Worm (Caenorhabditis elegans) whole organism, L2 larva: Measurements from ENCODE around the gene piga-1.

Source experiments
- C34F6.9 ChIP-seq: fragments of 150-350 bp; optimal IDR thresholded peaks from 2 replicates; lab custom pipeline; 2014; ENCODE audit warnings: missing biosample characterization, missing genetic modification characterization
- R02D3.7 ChIP-seq: fragments of 150-350 bp; optimal IDR thresholded peaks from 2 replicates; lab custom pipeline; 2014; ENCODE audit warnings: missing biosample characterization, missing genetic modification characterization
- Y55F3AM.14 ChIP-seq: fragments of 200-800 bp; sonication (Bioruptor generic); optimal IDR thresholded peaks from 2 replicates; lab custom pipeline; 2018; ENCODE audit warnings: mild to moderate bottlenecking, missing genetic modification characterization, missing compliant biosample characterization
- alr-1 ChIP-seq: fragments of 150-350 bp; optimal IDR thresholded peaks from 2 replicates; lab custom pipeline; 2014; ENCODE audit warnings: missing biosample characterization, missing genetic modification characterization
- aly-2 ChIP-seq: fragments of 150-350 bp; optimal IDR thresholded peaks from 2 replicates; lab custom pipeline; 2014; ENCODE audit warnings: missing biosample characterization, missing genetic modification characterization
- ama-1 ChIP-seq: fragments of 150-350 bp; optimal IDR thresholded peaks from 2 replicates; lab custom pipeline; 2018; ENCODE audit warnings: inconsistent platforms
- blmp-1 ChIP-seq: sonication (generic microtip); optimal IDR thresholded peaks from 2 replicates; lab custom pipeline; 2017; ENCODE audit warnings: missing genetic modification characterization, mild to moderate bottlenecking, missing compliant biosample characterization, antibody characterized with exemption, moderate library complexity; ENCODE audit not compliant: insufficient read depth
- ceh-16 ChIP-seq: fragments of 150-350 bp; optimal IDR thresholded peaks from 2 replicates; lab custom pipeline; 2014; ENCODE audit warnings: missing biosample characterization, missing genetic modification characterization
- dmd-4 ChIP-seq: sonication (generic microtip); optimal IDR thresholded peaks from 2 replicates; lab custom pipeline; 2017; ENCODE audit warnings: missing biosample characterization, missing genetic modification characterization
- egl-27 ChIP-seq: sonication (generic microtip); optimal IDR thresholded peaks from 3 replicates; lab custom pipeline; 2017; ENCODE audit warnings: missing biosample characterization, missing genetic modification reagents, missing genetic modification characterization
- elt-1 ChIP-seq: fragments of 150-350 bp; optimal IDR thresholded peaks from 2 replicates; lab custom pipeline; 2014; ENCODE audit warnings: missing biosample characterization, missing genetic modification characterization
- elt-3 ChIP-seq: sonication (generic microtip); optimal IDR thresholded peaks from 2 replicates; lab custom pipeline; 2017; ENCODE audit warnings: missing biosample characterization, missing genetic modification characterization
- fos-1 ChIP-seq: fragments of 150-350 bp; optimal IDR thresholded peaks from 2 replicates; lab custom pipeline; 2014; ENCODE audit warnings: missing biosample characterization, missing genetic modification characterization
- gmeb-1 ChIP-seq: fragments of 150-350 bp; optimal IDR thresholded peaks from 2 replicates; lab custom pipeline; 2014; ENCODE audit warnings: missing biosample characterization, missing genetic modification characterization
- lin-11 ChIP-seq: fragments of 150-350 bp; sonication (generic microtip); optimal IDR thresholded peaks from 2 replicates; lab custom pipeline; 2014; ENCODE audit warnings: missing biosample characterization, missing genetic modification characterization, inconsistent platforms, mixed read lengths
- lin-13 ChIP-seq: fragments of 150-350 bp; optimal IDR thresholded peaks from 2 replicates; lab custom pipeline; 2014; ENCODE audit warnings: missing biosample characterization, missing genetic modification reagents, missing genetic modification characterization
- lsy-2 ChIP-seq, 2 experiments: fragments of 150-350 bp in 1 of 2; sonication (generic microtip) in 1 of 2; optimal IDR thresholded peaks; 2 replicates each; lab custom pipeline; 2014 to 2017; ENCODE audit warnings: missing biosample characterization in 2 of 2, missing genetic modification characterization in 2 of 2
- mab-5 ChIP-seq: fragments of 150-350 bp; optimal IDR thresholded peaks from 2 replicates; lab custom pipeline; 2014; ENCODE audit warnings: missing biosample characterization, missing genetic modification characterization
- mbf-1 ChIP-seq: sonication (generic microtip); optimal IDR thresholded peaks from 2 replicates; lab custom pipeline; 2017; ENCODE audit warnings: missing biosample characterization, missing genetic modification characterization
- nhr-10 ChIP-seq: sonication (generic microtip); optimal IDR thresholded peaks from 2 replicates; lab custom pipeline; 2017; ENCODE audit warnings: missing biosample characterization, missing genetic modification characterization
- nhr-12 ChIP-seq: fragments of 150-350 bp; optimal IDR thresholded peaks from 2 replicates; lab custom pipeline; 2014; ENCODE audit warnings: missing biosample characterization, missing genetic modification characterization
- nhr-21 ChIP-seq: fragments of 150-350 bp; optimal IDR thresholded peaks from 2 replicates; lab custom pipeline; 2014; ENCODE audit warnings: missing biosample characterization, missing genetic modification characterization
- nhr-237 ChIP-seq: fragments of 150-350 bp; optimal IDR thresholded peaks from 2 replicates; lab custom pipeline; 2014; ENCODE audit warnings: missing biosample characterization, missing genetic modification characterization
- nhr-25 ChIP-seq: fragments of 150-350 bp; sonication (generic microtip); optimal IDR thresholded peaks from 3 replicates; lab custom pipeline; 2014; ENCODE audit warnings: missing biosample characterization, missing genetic modification characterization
- nhr-77 ChIP-seq: fragments of 150-350 bp; optimal IDR thresholded peaks from 2 replicates; lab custom pipeline; 2014; ENCODE audit warnings: missing biosample characterization, missing genetic modification characterization
- sma-9 ChIP-seq, 2 experiments: fragments of 150-350 bp in 1 of 2; sonication (generic microtip) in 1 of 2; optimal IDR thresholded peaks; 2 replicates each; lab custom pipeline; 2014 to 2016; ENCODE audit warnings: missing genetic modification characterization in 2 of 2, mild to moderate bottlenecking in 1 of 2, missing biosample characterization in 1 of 2, missing compliant biosample characterization in 1 of 2, missing genetic modification reagents in 1 of 2, moderate library complexity in 1 of 2
- snpc-4 ChIP-seq: fragments of 150-350 bp; optimal IDR thresholded peaks from 2 replicates; lab custom pipeline; 2014; ENCODE audit warnings: missing biosample characterization, missing genetic modification characterization
- unc-39 ChIP-seq: fragments of 150-350 bp; optimal IDR thresholded peaks from 2 replicates; lab custom pipeline; 2014; ENCODE audit warnings: missing biosample characterization, missing genetic modification characterization
- unc-55 ChIP-seq: fragments of 150-350 bp; sonication (generic microtip); optimal IDR thresholded peaks from 3 replicates; lab custom pipeline; 2014; ENCODE audit warnings: missing biosample characterization, missing genetic modification reagents, missing genetic modification characterization
- unc-62 ChIP-seq: fragments of 150-350 bp; optimal IDR thresholded peaks from 2 replicates; lab custom pipeline; 2014; ENCODE audit warnings: missing biosample characterization, missing genetic modification reagents, missing genetic modification characterization
- zag-1 ChIP-seq: fragments of 150-350 bp; optimal IDR thresholded peaks from 2 replicates; lab custom pipeline; 2014; ENCODE audit warnings: missing biosample characterization, missing genetic modification characterization
- ztf-11 ChIP-seq: sonication (generic microtip); optimal IDR thresholded peaks from 2 replicates; lab custom pipeline; 2017; ENCODE audit warnings: missing biosample characterization, missing genetic modification characterization

piga-1 gene

ce11 chrII:8616155-8616554 is 45.4 kb downstream of the piga-1 start:
- no peak for TF ChIP-seq unc-55 (GFP tag; lab: Kevin White, UChicago)

DNA sequence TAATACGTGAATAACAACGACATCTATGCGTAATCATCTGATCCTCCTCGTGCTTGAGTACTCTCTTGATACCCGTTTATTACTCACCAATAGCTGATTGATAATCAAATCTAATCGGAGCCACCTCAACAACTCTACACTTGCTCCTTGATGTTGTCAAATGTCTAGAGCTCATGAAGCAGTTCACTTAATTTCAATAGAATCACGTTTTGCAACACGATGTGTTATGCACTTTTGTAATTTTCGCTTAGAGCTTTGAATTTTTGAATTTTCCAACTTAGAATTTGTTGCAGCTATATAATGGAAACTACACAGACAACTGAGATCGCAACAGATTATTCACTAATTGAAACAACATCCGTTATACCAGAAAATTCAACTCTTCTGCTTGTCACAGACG is 49.0 kb downstream of the piga-1 start, which contains the start of gene T22C8.1:
Gene T22C8.1, plus strand, starts transcription at position 301 of the 400 bp plus-strand sequence.
- TF ChIP-seq nhr-12 (tag; lab: Kevin White, UChicago) (no peak), nhr-21 (tag; lab: Kevin White, UChicago) (no peak), unc-62 (no peak), R02D3.7 (tag; lab: Kevin White, UChicago) (no peak), nhr-77 (tag; lab: Kevin White, UChicago) (no peak), blmp-1 (tag; lab: Kevin White, UChicago) (no peak), C34F6.9 (tag; lab: Kevin White, UChicago) (no peak), unc-55 (GFP tag; lab: Kevin White, UChicago) (no peak), nhr-237 (tag; lab: Kevin White, UChicago) (no peak), lin-13 (GFP tag; lab: Kevin White, UChicago) (no peak), Y55F3AM.14 (GFP tag; lab: Kevin White, UChicago) (no peak), snpc-4 (no peak), nhr-25 (tag; lab: Kevin White, UChicago) (no peak), gmeb-1 (tag; lab: Kevin White, UChicago) (no peak), zag-1 (tag; lab: Kevin White, UChicago) (no peak), ceh-16 (tag; lab: Kevin White, UChicago) (no peak), aly-2 (tag; lab: Kevin White, UChicago) (no peak)

DNA sequence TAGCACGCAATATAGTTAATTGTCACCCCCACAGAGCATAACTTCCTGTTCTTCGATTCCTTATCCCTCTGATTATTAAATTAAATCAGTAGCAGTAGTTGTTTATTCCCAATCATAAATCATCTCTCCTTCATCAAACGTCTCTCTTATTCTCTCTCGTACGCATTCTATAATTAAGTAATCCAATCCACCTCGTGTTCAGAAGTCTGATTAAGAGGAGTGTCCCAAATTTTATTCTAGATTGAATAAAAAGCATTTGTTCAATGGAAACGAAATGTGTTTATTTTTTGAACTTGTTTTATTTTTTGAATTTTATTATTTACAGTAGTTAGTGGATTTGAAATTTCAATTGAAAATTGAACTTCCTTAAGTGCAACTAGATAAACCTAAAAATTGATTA is 50.2 kb downstream of the piga-1 start:
- TF ChIP-seq lin-11 = no peak
- no peak for TF ChIP-seq nhr-12 (tag; lab: Kevin White, UChicago)
- no peak for TF ChIP-seq blmp-1 (tag; lab: Kevin White, UChicago)
- TF ChIP-seq ama-1 (lab: Kevin White, UChicago) = no peak
- TF ChIP-seq R02D3.7 (tag; lab: Kevin White, UChicago) = no peak
- TF ChIP-seq mab-5 (tag; lab: Kevin White, UChicago) = no peak
- TF ChIP-seq nhr-21 (tag; lab: Kevin White, UChicago) = no peak
- no peak for TF ChIP-seq mbf-1 (tag; lab: Kevin White, UChicago)
- TF ChIP-seq sma-9 (GFP tag; optimal IDR thresholded peaks at IDR 0.05; lab: Kevin White, UChicago) = no peak
- no peak for TF ChIP-seq sma-9 (tag; optimal IDR thresholded peaks at IDR 0.05; lab: Kevin White, UChicago)
- no peak for TF ChIP-seq lin-13 (GFP tag; lab: Kevin White, UChicago)
- no peak for TF ChIP-seq lsy-2 (tag; optimal IDR thresholded peaks at IDR 0.05; lab: Kevin White, UChicago)
- no peak for TF ChIP-seq nhr-10 (tag; lab: Kevin White, UChicago)
- TF ChIP-seq nhr-237 (tag; lab: Kevin White, UChicago) = no peak
- TF ChIP-seq elt-1 (tag; lab: Kevin White, UChicago) = no peak
- no peak for TF ChIP-seq dmd-4 (tag; lab: Kevin White, UChicago)
- no peak for TF ChIP-seq fos-1 (tag; lab: Kevin White, UChicago)
- no peak for TF ChIP-seq egl-27

ce11 chrII:8610585-8610984 is 50.9 kb downstream of the piga-1 start:
- no peak for TF ChIP-seq alr-1 (tag; lab: Kevin White, UChicago)
- TF ChIP-seq R02D3.7 (tag; lab: Kevin White, UChicago) = no peak
- no peak for TF ChIP-seq unc-39 (tag; lab: Kevin White, UChicago)
- TF ChIP-seq elt-3 (tag; lab: Kevin White, UChicago) = no peak
- TF ChIP-seq ztf-11 (tag; lab: Kevin White, UChicago) = no peak

ce11 chrII:8610085-8610484 is 51.4 kb downstream of the piga-1 start, which contains the start of gene F28C6.9:
F28C6.9 (minus strand) TSS chrII:8610185.
- TF ChIP-seq aly-2 (tag; lab: Kevin White, UChicago) (no peak), Y55F3AM.14 (GFP tag; lab: Kevin White, UChicago) (no peak), elt-3 (tag; lab: Kevin White, UChicago) (no peak), C34F6.9 (tag; lab: Kevin White, UChicago) (no peak), unc-39 (tag; lab: Kevin White, UChicago) (no peak), nhr-21 (tag; lab: Kevin White, UChicago) (no peak), elt-1 (tag; lab: Kevin White, UChicago) (no peak)
